Fruit fly (Drosophila melanogaster) whole organism, prepupa: ENCODE data around the gene CG14721.

Experiments
- CG4318 ChIP-seq: fragments of 200-800 bp; sonication (Bioruptor generic); optimal IDR thresholded peaks from 3 replicates; lab custom pipeline; 2017; ENCODE audit warnings: missing biosample characterization, mild to moderate bottlenecking, missing genetic modification characterization
- fd85E ChIP-seq: fragments of 200-800 bp; sonication (Bioruptor generic); optimal IDR thresholded peaks from 3 replicates; lab custom pipeline; 2016; ENCODE audit warnings: missing biosample characterization, missing genetic modification characterization
- topi ChIP-seq: fragments of 200-800 bp; sonication (Bioruptor generic); optimal IDR thresholded peaks from 3 replicates; lab custom pipeline; 2016; ENCODE audit warnings: missing biosample characterization, missing genetic modification characterization

DNA sequence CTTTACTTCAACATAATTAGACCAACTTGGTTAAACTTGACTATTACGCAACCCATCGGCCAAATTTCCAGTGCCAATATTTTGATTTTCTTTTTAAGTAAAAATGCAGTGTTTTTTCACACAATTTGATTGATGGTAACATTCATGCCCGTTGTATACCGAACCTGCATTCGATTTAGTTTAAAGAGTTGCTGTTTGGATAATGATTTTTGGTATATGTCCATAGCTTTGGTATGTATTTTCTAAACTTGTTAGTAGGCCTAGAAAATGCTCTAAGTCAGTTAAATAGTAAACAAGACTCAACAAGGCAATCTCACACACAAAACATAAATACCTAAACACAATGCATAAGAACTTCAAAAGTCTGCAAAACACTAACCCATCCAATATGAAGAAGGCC is 31.5 kb upstream of the CG14721 start, which contains the start of gene I-t:
- TF ChIP-seq fd85E (GFP tag; lab: Kevin White, UChicago) (no peak), topi (GFP tag; lab: Kevin White, UChicago) (no peak), CG4318 (no peak)
